Worm (Caenorhabditis elegans): ENCODE results near the gene gap-2.

ce11 chrX:9527898-9528297 lies 55.6 kb downstream of the gap-2 start:
- TF ChIP-seq him-1 (tag; optimal IDR thresholded peaks at IDR 0.05) (no peak), dao-5 (tag; optimal IDR thresholded peaks at IDR 0.05) (no peak)

All from whole organism, L4/young adult.